Fruit fly (Drosophila melanogaster) whole organism, embryonic: ENCODE results near the gene Alh.

Source experiments
- BEAF-32 ChIP-seq: fragments of 200-800 bp; sonication (Bioruptor generic); optimal IDR thresholded peaks from 3 replicates; lab custom pipeline; 2017; ENCODE audit warnings: missing biosample characterization, missing genetic modification characterization, mild to moderate bottlenecking, moderate library complexity, missing genetic modification reagents
- CG13296 ChIP-seq: fragments of 200-800 bp; sonication (Bioruptor generic); optimal IDR thresholded peaks from 3 replicates; lab custom pipeline; 2018; ENCODE audit warnings: missing biosample characterization, mild to moderate bottlenecking, missing genetic modification characterization
- CG13424 ChIP-seq: fragments of 200-800 bp; sonication (Bioruptor generic); optimal IDR thresholded peaks from 2 replicates; lab custom pipeline; 2019; ENCODE audit warnings: missing biosample characterization, mild to moderate bottlenecking, missing genetic modification characterization, moderate library complexity
- CG13775 ChIP-seq: fragments of 200-800 bp; sonication (Bioruptor generic); optimal IDR thresholded peaks from 3 replicates; lab custom pipeline; 2017; ENCODE audit warnings: missing biosample characterization, mild to moderate bottlenecking, missing genetic modification characterization
- CG14965 ChIP-seq: fragments of 200-800 bp; sonication (Bioruptor generic); optimal IDR thresholded peaks from 2 replicates; lab custom pipeline; 2016; ENCODE audit warnings: missing biosample characterization, missing genetic modification characterization, borderline replicate concordance
- CG15696 ChIP-seq: fragments of 200-800 bp; sonication (Bioruptor generic); optimal IDR thresholded peaks from 2 replicates; lab custom pipeline; 2019; ENCODE audit warnings: missing biosample characterization, mild to moderate bottlenecking, missing genetic modification characterization, moderate library complexity
- CG16815 ChIP-seq: fragments of 200-800 bp; sonication (Bioruptor generic); optimal IDR thresholded peaks from 3 replicates; lab custom pipeline; 2017; ENCODE audit warnings: missing biosample characterization, mild to moderate bottlenecking, missing genetic modification characterization
- CG1792 ChIP-seq: fragments of 200-800 bp; sonication (Bioruptor generic); optimal IDR thresholded peaks from 2 replicates; lab custom pipeline; 2016; ENCODE audit warnings: missing biosample characterization, missing genetic modification characterization
- CG3847 ChIP-seq: fragments of 200-800 bp; sonication (Bioruptor generic); IDR thresholded peaks from 2 replicates; pipeline ENCODE4 v1.3.6; 2022; ENCODE audit warnings: missing biosample characterization, missing genetic modification characterization
- CG4360 ChIP-seq: fragments of 200-800 bp; sonication (Bioruptor generic); IDR thresholded peaks from 2 replicates; pipeline ENCODE4 v1.3.6; 2022; ENCODE audit warnings: missing biosample characterization, missing genetic modification characterization
- CG4730 ChIP-seq: fragments of 200-800 bp; sonication (Bioruptor generic); IDR thresholded peaks from 2 replicates; pipeline ENCODE4 v1.3.6; 2022; ENCODE audit warnings: missing biosample characterization, missing genetic modification characterization
- CG4820 ChIP-seq: fragments of 200-800 bp; sonication (Bioruptor generic); optimal IDR thresholded peaks from 3 replicates; lab custom pipeline; 2016; ENCODE audit warnings: missing biosample characterization, missing genetic modification characterization
- CG5180 ChIP-seq: fragments of 200-800 bp; sonication (Bioruptor generic); optimal IDR thresholded peaks from 3 replicates; lab custom pipeline; 2017; ENCODE audit warnings: missing biosample characterization, missing genetic modification characterization, mild to moderate bottlenecking, moderate library complexity, missing genetic modification reagents
- CG6272 ChIP-seq: fragments of 200-800 bp; sonication (Bioruptor generic); IDR thresholded peaks from 2 replicates; pipeline ENCODE4 v1.3.6; 2022; ENCODE audit warnings: missing biosample characterization, missing genetic modification characterization
- CG7987 ChIP-seq: fragments of 200-800 bp; sonication (Bioruptor generic); optimal IDR thresholded peaks from 2 replicates; lab custom pipeline; 2018; ENCODE audit warnings: missing biosample characterization, mild to moderate bottlenecking, missing genetic modification characterization, moderate library complexity
- CG8924 ChIP-seq: fragments of 200-800 bp; optimal IDR thresholded peaks from 3 replicates; lab custom pipeline; 2019; ENCODE audit warnings: missing biosample characterization, mild to moderate bottlenecking, missing genetic modification characterization, moderate library complexity
- CG9797 ChIP-seq: fragments of 200-800 bp; sonication (Bioruptor generic); optimal IDR thresholded peaks from 3 replicates; lab custom pipeline; 2018; ENCODE audit warnings: missing biosample characterization, mild to moderate bottlenecking, missing genetic modification characterization
- Dad ChIP-seq: fragments of 200-800 bp; sonication (Bioruptor generic); optimal IDR thresholded peaks from 3 replicates; lab custom pipeline; 2016; ENCODE audit warnings: missing biosample characterization, missing genetic modification characterization
- ERR ChIP-seq: fragments of 200-800 bp; sonication (Bioruptor generic); optimal IDR thresholded peaks from 2 replicates; lab custom pipeline; 2016; ENCODE audit warnings: missing biosample characterization, missing genetic modification characterization
- Fer1 ChIP-seq: fragments of 200-800 bp; sonication (Bioruptor generic); optimal IDR thresholded peaks from 2 replicates; lab custom pipeline; 2017; ENCODE audit warnings: missing biosample characterization, mild to moderate bottlenecking, missing genetic modification characterization
- HLH4C ChIP-seq: fragments of 200-800 bp; sonication (Bioruptor generic); IDR thresholded peaks from 3 replicates; pipeline ENCODE4 v1.3.6; 2022; ENCODE audit warnings: missing biosample characterization, missing genetic modification characterization; ENCODE audit not compliant: partially characterized antibody
- Hand ChIP-seq: fragments of 200-800 bp; sonication (Bioruptor generic); optimal IDR thresholded peaks from 2 replicates; lab custom pipeline; 2017; ENCODE audit warnings: mild to moderate bottlenecking, missing biosample characterization, missing genetic modification reagents, missing genetic modification characterization
- HmgD ChIP-seq: fragments of 200-800 bp; sonication (Bioruptor generic); optimal IDR thresholded peaks from 3 replicates; lab custom pipeline; 2016; ENCODE audit warnings: missing biosample characterization, missing genetic modification characterization
- Kr ChIP-seq: fragments of 200-800 bp; sonication (Bioruptor generic); optimal IDR thresholded peaks from 2 replicates; lab custom pipeline; 2017; ENCODE audit warnings: missing biosample characterization, mild to moderate bottlenecking, missing genetic modification characterization
- Lim3 ChIP-seq: fragments of 200-800 bp; sonication (Bioruptor generic); IDR thresholded peaks from 2 replicates; pipeline ENCODE4 v1.3.6; 2022; ENCODE audit warnings: missing biosample characterization, missing genetic modification characterization
- Mes4 ChIP-seq: fragments of 200-800 bp; sonication (Bioruptor generic); optimal IDR thresholded peaks from 2 replicates; lab custom pipeline; 2016; ENCODE audit warnings: missing biosample characterization, missing genetic modification characterization
- Spps ChIP-seq: fragments of 200-800 bp; sonication (Bioruptor generic); optimal IDR thresholded peaks from 2 replicates; lab custom pipeline; 2018; ENCODE audit warnings: missing biosample characterization, mild to moderate bottlenecking, missing genetic modification characterization
- Usf ChIP-seq: fragments of 200-800 bp; sonication (Bioruptor generic); optimal IDR thresholded peaks from 2 replicates; lab custom pipeline; 2017; ENCODE audit warnings: missing genotype, missing biosample characterization, missing genetic modification characterization
- ab ChIP-seq: fragments of 200-800 bp; sonication (Bioruptor generic); optimal IDR thresholded peaks from 2 replicates; lab custom pipeline; 2016; ENCODE audit warnings: missing biosample characterization, missing genetic modification characterization
- ap ChIP-seq: fragments of 200-800 bp; sonication (Bioruptor generic); IDR thresholded peaks from 2 replicates; pipeline ENCODE4 v1.3.6; 2022; ENCODE audit warnings: missing biosample characterization, missing genetic modification characterization
- chinmo ChIP-seq: fragments of 200-800 bp; sonication (Bioruptor generic); IDR thresholded peaks from 4 replicates; pipeline ENCODE4 v1.3.6; 2022; ENCODE audit warnings: missing biosample characterization, missing genetic modification characterization; ENCODE audit not compliant: partially characterized antibody
- crol ChIP-seq: fragments of 200-800 bp; sonication (Bioruptor generic); IDR thresholded peaks from 2 replicates; pipeline ENCODE4 v1.3.6; 2022; ENCODE audit warnings: missing biosample characterization, missing genetic modification characterization
- danr ChIP-seq: fragments of 200-800 bp; sonication (Bioruptor generic); IDR thresholded peaks from 2 replicates; pipeline ENCODE4 v1.3.6; 2022; ENCODE audit warnings: missing biosample characterization, missing genetic modification characterization
- fd102C ChIP-seq: fragments of 200-800 bp; sonication (Bioruptor generic); optimal IDR thresholded peaks from 2 replicates; lab custom pipeline; 2018; ENCODE audit warnings: missing biosample characterization, mild to moderate bottlenecking, missing genetic modification characterization, moderate library complexity
- fd64A ChIP-seq: fragments of 200-800 bp; sonication (Bioruptor generic); optimal IDR thresholded peaks from 3 replicates; lab custom pipeline; 2018; ENCODE audit warnings: missing biosample characterization, mild to moderate bottlenecking, missing genetic modification characterization
- hkb ChIP-seq, 2 experiments: fragments of 200-800 bp in 1 of 2; fragments of >200 bp in 1 of 2; sonication (Bioruptor generic) in 1 of 2; IDR thresholded peaks in 1 of 2; optimal IDR thresholded peaks in 1 of 2; 2 replicates each; pipeline versions ENCODE4 v1.3.6 to Lab custom; 2017 to 2022; ENCODE audit warnings: missing biosample characterization in 1 of 2, missing genetic modification characterization in 1 of 2
- mam ChIP-seq: fragments of 200-800 bp; sonication (Bioruptor generic); optimal IDR thresholded peaks from 3 replicates; lab custom pipeline; 2016; ENCODE audit warnings: missing biosample characterization, missing genetic modification characterization
- oc ChIP-seq: fragments of 200-800 bp; sonication (Bioruptor generic); optimal IDR thresholded peaks from 2 replicates; lab custom pipeline; 2018; ENCODE audit warnings: missing biosample characterization, mild to moderate bottlenecking, missing genetic modification characterization, moderate library complexity
- pfk ChIP-seq: fragments of 200-800 bp; sonication (Bioruptor generic); optimal IDR thresholded peaks from 2 replicates; lab custom pipeline; 2018; ENCODE audit warnings: missing biosample characterization, mild to moderate bottlenecking, missing genetic modification characterization, moderate library complexity
- phol ChIP-seq: fragments of 200-800 bp; sonication (Bioruptor generic); optimal IDR thresholded peaks from 3 replicates; lab custom pipeline; 2018; ENCODE audit warnings: missing biosample characterization, mild to moderate bottlenecking, missing genetic modification characterization, moderate library complexity
- pros ChIP-seq: fragments of 200-800 bp; sonication (Bioruptor generic); optimal IDR thresholded peaks from 3 replicates; lab custom pipeline; 2019; ENCODE audit warnings: missing biosample characterization, mild to moderate bottlenecking, missing genetic modification characterization, moderate library complexity
- psq ChIP-seq: fragments of 200-800 bp; sonication (Bioruptor generic); optimal IDR thresholded peaks from 2 replicates; lab custom pipeline; 2017; ENCODE audit warnings: missing biosample characterization, missing genetic modification characterization
- sd ChIP-seq: fragments of 200-800 bp; sonication (Bioruptor generic); optimal IDR thresholded peaks from 3 replicates; lab custom pipeline; 2018; ENCODE audit warnings: missing biosample characterization, mild to moderate bottlenecking, missing genetic modification characterization, moderate library complexity
- slbo ChIP-seq: fragments of 200-800 bp; sonication (Bioruptor generic); IDR thresholded peaks from 2 replicates; pipeline ENCODE4 v1.3.6; 2022; ENCODE audit warnings: missing biosample characterization, missing genetic modification characterization
- sna ChIP-seq: fragments of 200-800 bp; sonication (Bioruptor generic); IDR thresholded peaks from 2 replicates; pipeline ENCODE4 v1.3.6; 2022; ENCODE audit warnings: missing biosample characterization, missing genetic modification characterization; ENCODE audit not compliant: partially characterized antibody
- z ChIP-seq: fragments of 200-800 bp; sonication (Bioruptor generic); IDR thresholded peaks from 3 replicates; pipeline ENCODE4 v1.3.6; 2022; ENCODE audit warnings: missing biosample characterization, missing genetic modification characterization
- zen2 ChIP-seq: fragments of 200-800 bp; sonication (Bioruptor generic); IDR thresholded peaks from 3 replicates; pipeline ENCODE4 v1.3.6; 2022; ENCODE audit warnings: missing biosample characterization, missing genetic modification characterization; ENCODE audit not compliant: partially characterized antibody

The Alh gene

dm6 chr3R:7162356-7163289 lies 38.6 kb upstream of the Alh start, which contains the start of gene sas (continued):
- TF ChIP-seq HmgD (GFP tag; lab: Kevin White, UChicago) (no peak), fd64A (GFP tag; lab: Kevin White, UChicago) (no peak), sd (tag; lab: Kevin White, UChicago) (peak; percentile 64), danr (GFP tag; lab: Robert Waterston, UW) (no peak), Dad (peak; percentile 5), pfk (no peak), CG1792 (no peak), Lim3 (GFP tag; lab: Robert Waterston, UW) (no peak), CG8924 (tag; lab: Kevin White, UChicago) (peak; percentile 18), chinmo (GFP tag; lab: Robert Waterston, UW) (peak; percentile 93), slbo (GFP tag; lab: Robert Waterston, UW) (no peak), CG5180 (GFP tag; lab: Kevin White, UChicago) (peak; percentile 16), CG14965 (no peak), CG13296 (peak; percentile 10), CG9797 (GFP tag; lab: Kevin White, UChicago) (no peak), BEAF-32 (GFP tag; lab: Kevin White, UChicago) (no peak), CG3847 (no peak), Hand (GFP tag; lab: Kevin White, UChicago) (no peak), CG6272 (GFP tag; lab: Robert Waterston, UW) (no peak), Mes4 (GFP tag; lab: Kevin White, UChicago) (no peak), pros (peak; percentile 60), crol (GFP tag; lab: Robert Waterston, UW) (no peak), ERR (no peak), zen2 (no peak), CG4820 (no peak), CG13424 (tag; lab: Kevin White, UChicago) (no peak), z (GFP tag; lab: Robert Waterston, UW) (no peak), Fer1 (GFP tag; lab: Kevin White, UChicago) (no peak), psq (GFP tag; lab: Kevin White, UChicago) (no peak), mam (GFP tag; lab: Kevin White, UChicago) (no peak), oc (tag; lab: Kevin White, UChicago) (peak; percentile 55), CG15696 (tag; lab: Kevin White, UChicago) (no peak), Kr (GFP tag; lab: Kevin White, UChicago) (no peak), CG16815 (GFP tag; lab: Kevin White, UChicago) (no peak), HLH4C (GFP tag; lab: Robert Waterston, UW) (0 out of 3 replicates have a peak, but pooled peaks have one; percentile 33), ap (no peak), Spps (tag; lab: Kevin White, UChicago) (no peak), CG13775 (GFP tag; lab: Kevin White, UChicago) (no peak), CG7987 (no peak), ab (GFP tag; lab: Kevin White, UChicago) (no peak), CG4730 (no peak), hkb (optimal IDR thresholded peaks at IDR 0.05; lab: Kevin White, UChicago) (no peak), hkb (GFP tag; IDR thresholded peaks at IDR 0.05; lab: Robert Waterston, UW) (0 out of 2 replicates have a peak, but pooled peaks have one; percentile 40), phol (tag; lab: Kevin White, UChicago) (no peak), CG4360 (peak; percentile 9; the same call in 1 of the 2 replicates), sna (GFP tag; lab: Robert Waterston, UW) (no peak), fd102C (peak; percentile 22), Usf (GFP tag; lab: Kevin White, UChicago) (no peak)
